Worm (Caenorhabditis elegans): ENCODE measurements around the gene tax-4.

tax-4 gene

ce11 chrIII:9228722-9229121 is 47.4 kb downstream of the tax-4 start, which contains the start of gene rnr-1 (continued):
- no peak for TF ChIP-seq cebp-1 (GFP tag; IDR thresholded peaks at IDR 0.05)
- TF ChIP-seq cebp-1 (tag; optimal IDR thresholded peaks at IDR 0.05): no peak
- no peak for TF ChIP-seq ztf-18 (tag; optimal IDR thresholded peaks at IDR 0.05)
- no peak for TF ChIP-seq F37B4.10 (GFP tag; IDR thresholded peaks at IDR 0.05)
- TF ChIP-seq sptf-2 (GFP tag; optimal IDR thresholded peaks at IDR 0.05): no peak
- no peak for TF ChIP-seq ceh-58 (GFP tag; IDR thresholded peaks at IDR 0.05)
- TF ChIP-seq lin-54 (GFP tag; optimal IDR thresholded peaks at IDR 0.05): peak; percentile 54
- TF ChIP-seq cebp-2 (GFP tag; IDR thresholded peaks at IDR 0.05): no peak
- no peak for TF ChIP-seq B0261.1 (tag; optimal IDR thresholded peaks at IDR 0.05)
- TF ChIP-seq C17E4.6 (GFP tag; IDR thresholded peaks at IDR 0.05): no peak
- TF ChIP-seq snpc-1.1 (tag; optimal IDR thresholded peaks at IDR 0.05; ENCODE audit: insufficient read depth): no peak
- TF ChIP-seq unc-62 (GFP tag; optimal IDR thresholded peaks at IDR 0.05): no peak
- no peak for TF ChIP-seq ztf-25 (GFP tag; IDR thresholded peaks at IDR 0.05)
- no peak for TF ChIP-seq F23B12.7 (tag; optimal IDR thresholded peaks at IDR 0.05; ENCODE audit: insufficient read depth)
- no peak for TF ChIP-seq ets-4 (GFP tag; optimal IDR thresholded peaks at IDR 0.05)
- TF ChIP-seq lin-35 (GFP tag; optimal IDR thresholded peaks at IDR 0.05): no peak
- no peak for TF ChIP-seq let-607 (tag; optimal IDR thresholded peaks at IDR 0.05)
- TF ChIP-seq Y79H2A.3 (GFP tag; conservative IDR thresholded peaks at IDR 0.05): 0 out of 2 replicates have a peak, but pooled peaks have one; percentile 44
- no peak for TF ChIP-seq ceh-40 (GFP tag; IDR thresholded peaks at IDR 0.05)
- no peak for TF ChIP-seq nhr-90 (tag; optimal IDR thresholded peaks at IDR 0.05)
- TF ChIP-seq tbp1 (GFP tag; optimal IDR thresholded peaks at IDR 0.05): peak; percentile 26
- TF ChIP-seq zim-3 (tag; optimal IDR thresholded peaks at IDR 0.05): no peak

ce11 chrIII:9231173-9231572 is 49.8 kb downstream of the tax-4 start, which contains the start of gene T23G5.3:
Gene T23G5.3, minus strand, starts transcription at chrIII:9231273.
- TF ChIP-seq ceh-27 (GFP tag; optimal IDR thresholded peaks at IDR 0.05) (no peak), hrde-1 (tag; optimal IDR thresholded peaks at IDR 0.05; ENCODE audit: borderline replicate concordance) (no peak), attf-6 (GFP tag; IDR thresholded peaks at IDR 0.05) (no peak), ztf-6 (GFP tag; IDR thresholded peaks at IDR 0.05) (no peak), F57A8.1 (GFP tag; optimal IDR thresholded peaks at IDR 0.05) (no peak), repo-1 (tag; optimal IDR thresholded peaks at IDR 0.05) (no peak), Y53G8AR.9 (GFP tag; conservative IDR thresholded peaks at IDR 0.05) (no peak), cebp-1 (GFP tag; IDR thresholded peaks at IDR 0.05) (no peak), cebp-1 (tag; optimal IDR thresholded peaks at IDR 0.05) (no peak), lin-35 (GFP tag; optimal IDR thresholded peaks at IDR 0.05) (no peak), Y95B8A.8 (GFP tag; IDR thresholded peaks at IDR 0.05) (no peak), F39B2.1 (GFP tag; IDR thresholded peaks at IDR 0.05) (no peak)

All from whole organism, young adult.